Worm (Caenorhabditis elegans) whole organism, L4 larva: ENCODE data around the gene T28A11.4.

Experiments used
- aha-1 ChIP-seq: fragments of 150-350 bp; peaks from one replicate; lab custom pipeline; 2014; ENCODE audit warnings: missing biosample characterization, missing genetic modification characterization
- ces-1 ChIP-seq: fragments of 150-350 bp; sonication (generic microtip); optimal IDR thresholded peaks from 4 replicates; lab custom pipeline; 2014; ENCODE audit warnings: missing biosample characterization, missing genetic modification reagents, missing genetic modification characterization
- dmd-8 ChIP-seq: fragments of 200-800 bp; sonication (Bioruptor generic); IDR thresholded peaks from 2 replicates; pipeline ENCODE4 v1.3.6; 2022; ENCODE audit warnings: missing genetic modification characterization, missing compliant biosample characterization
- dpl-1 ChIP-seq: fragments of 150-350 bp; optimal IDR thresholded peaks from 2 replicates; lab custom pipeline; 2014; ENCODE audit warnings: missing biosample characterization, missing genetic modification reagents, missing genetic modification characterization
- fkh-10 ChIP-seq: fragments of 150-350 bp; optimal IDR thresholded peaks from 2 replicates; lab custom pipeline; 2014; ENCODE audit warnings: missing biosample characterization, missing genetic modification reagents, missing genetic modification characterization
- lin-15B ChIP-seq: fragments of 150-350 bp; sonication (generic microtip); optimal IDR thresholded peaks from 3 replicates; lab custom pipeline; 2014; ENCODE audit warnings: missing biosample characterization, missing genetic modification characterization
- lsy-2 ChIP-seq, 2 experiments: fragments of 150-350 bp in 1 of 2; sonication (generic microtip) in 1 of 2; optimal IDR thresholded peaks; 2 replicates each; lab custom pipeline; 2014 to 2017; ENCODE audit warnings: missing biosample characterization in 2 of 2, missing genetic modification characterization in 2 of 2
- mdl-1 ChIP-seq, 2 experiments: fragments of 150-350 bp in 1 of 2; sonication (generic microtip) in 1 of 2; optimal IDR thresholded peaks; 2 replicates each; lab custom pipeline; 2014 to 2017; ENCODE audit warnings: missing biosample characterization in 2 of 2, missing genetic modification characterization in 2 of 2
- nhr-11 ChIP-seq: fragments of 150-350 bp; optimal IDR thresholded peaks from 2 replicates; lab custom pipeline; 2014; ENCODE audit warnings: missing biosample characterization, missing genetic modification characterization
- pqm-1 ChIP-seq: sonication (generic microtip); optimal IDR thresholded peaks from 2 replicates; lab custom pipeline; 2017; ENCODE audit warnings: missing biosample characterization, missing genetic modification characterization
- ztf-11 ChIP-seq: fragments of 150-350 bp; optimal IDR thresholded peaks from 2 replicates; lab custom pipeline; 2014; ENCODE audit warnings: missing biosample characterization, missing genetic modification characterization

DNA sequence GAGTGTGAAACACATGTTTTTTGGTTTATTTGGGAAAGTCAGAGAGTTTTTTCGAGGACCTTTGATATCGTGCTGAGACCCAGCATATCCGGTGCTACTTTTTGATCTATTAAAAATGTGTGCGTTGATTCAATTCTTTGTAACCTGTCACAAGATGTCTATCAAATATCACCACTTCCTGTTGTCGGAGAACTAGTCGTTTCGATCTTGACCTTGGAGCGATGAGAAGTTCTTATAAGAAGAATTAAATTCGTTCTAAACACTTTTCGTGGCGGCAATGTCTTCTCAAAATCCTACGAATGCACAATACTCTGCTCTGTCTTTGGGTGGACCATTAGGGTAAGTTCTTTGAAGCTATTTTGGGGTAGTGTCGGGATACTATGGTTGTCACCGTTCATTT, 42.3 kb downstream of the T28A11.4 start, which contains the start of gene F35F10.1:
- no peak for TF ChIP-seq ztf-11 (tag; lab: Kevin White, UChicago)
- no peak for TF ChIP-seq pqm-1 (tag; lab: Kevin White, UChicago)
- TF ChIP-seq lsy-2 (tag; optimal IDR thresholded peaks at IDR 0.05; lab: Kevin White, UChicago), result no peak
- no peak for TF ChIP-seq aha-1 (tag; lab: Kevin White, UChicago)
- no peak for TF ChIP-seq mdl-1 (tag; optimal IDR thresholded peaks at IDR 0.05; lab: Kevin White, UChicago)
- no peak for TF ChIP-seq dmd-8
- TF ChIP-seq ces-1 (GFP tag; lab: Kevin White, UChicago), result no peak
- no peak for TF ChIP-seq nhr-11 (tag; lab: Kevin White, UChicago)
- TF ChIP-seq fkh-10 (GFP tag; lab: Kevin White, UChicago), result no peak
- TF ChIP-seq dpl-1 (GFP tag; lab: Kevin White, UChicago), result no peak
- TF ChIP-seq lin-15B, result no peak
